Worm (Caenorhabditis elegans): ENCODE data around the gene M57.2.

The M57.2 gene

ce11 chrIV:3491477-3491876 is 35.7 kb upstream of the M57.2 start, which contains the start of gene srz-78:
Gene srz-78, plus strand, starts transcription at chrIV:3491777.
- no peak for TF ChIP-seq efl-1 (optimal IDR thresholded peaks at IDR 0.05)
- peak in 1 of 2 experiments; percentile 32 for TF ChIP-seq efl-1 (GFP tag; optimal IDR thresholded peaks at IDR 0.05 in 1 of 2)
- TF ChIP-seq lin-13 (GFP tag; optimal IDR thresholded peaks at IDR 0.05) = no peak

- TF ChIP-seq nhr-90 (tag; optimal IDR thresholded peaks at IDR 0.05; ENCODE audit: poor library complexity) (no peak), hlh-4 (tag; optimal IDR thresholded peaks at IDR 0.05) (peak; percentile 41)
Measured at ce11 chrIV:3493310-3493709, 33.8 kb upstream of the M57.2 start, which contains the start of gene srz-79. Gene srz-79, plus strand, starts transcription at chrIV:3493610.

- TF ChIP-seq ceh-63 (GFP tag; optimal IDR thresholded peaks at IDR 0.05) (no peak), rnt-1 (tag; optimal IDR thresholded peaks at IDR 0.05) (no peak), nhr-11 (tag; optimal IDR thresholded peaks at IDR 0.05) (no peak), nhr-84 (tag; optimal IDR thresholded peaks at IDR 0.05) (no peak), C16A3.4 (tag; optimal IDR thresholded peaks at IDR 0.05) (no peak)
Measured at ce11 chrIV:3496358-3496757, 30.8 kb upstream of the M57.2 start, which contains the start of gene C09G12.17. Gene C09G12.17, minus strand, starts transcription at chrIV:3496458.

DNA sequence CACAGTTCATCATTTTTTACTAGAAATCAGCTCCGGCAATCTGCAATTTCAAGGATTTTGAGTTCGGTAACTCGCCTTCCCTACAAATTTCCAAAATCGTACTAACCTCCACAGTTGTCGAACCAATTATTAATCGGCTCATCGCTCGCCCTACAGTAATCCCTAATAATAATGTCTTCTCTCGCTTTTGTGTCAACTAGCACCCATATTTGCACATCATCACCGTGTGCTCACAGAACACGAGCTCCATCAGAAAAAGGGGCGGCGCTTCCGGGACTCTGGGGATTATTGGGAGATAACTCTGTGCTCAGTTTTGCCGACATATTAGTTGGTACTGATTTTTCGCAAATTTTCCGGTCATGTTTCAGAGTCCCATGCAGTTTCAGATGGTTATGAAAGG is 29.2 kb upstream of the M57.2 start, which contains the start of gene ceh-53:
Gene ceh-53, plus strand, starts transcription at position 301 of the 400 bp plus-strand sequence.
- TF ChIP-seq hlh-4 (tag; optimal IDR thresholded peaks at IDR 0.05) = no peak

ce11 chrIV:3501981-3502736 is 25.0 kb upstream of the M57.2 start:
- TF ChIP-seq irx-1 (tag; optimal IDR thresholded peaks at IDR 0.05) (no peak), hlh-17 (GFP tag; optimal IDR thresholded peaks at IDR 0.05; ENCODE audit: borderline replicate concordance) (no peak), unc-98 (GFP tag; IDR thresholded peaks at IDR 0.05) (no peak), lin-39 (tag; optimal IDR thresholded peaks at IDR 0.05) (no peak), lin-14 (GFP tag; optimal IDR thresholded peaks at IDR 0.05) (no peak), nhr-76 (tag; optimal IDR thresholded peaks at IDR 0.05) (no peak), Y116A8C.19 (tag; optimal IDR thresholded peaks at IDR 0.05; ENCODE audit: borderline replicate concordance) (no peak), ztf-11 (tag; optimal IDR thresholded peaks at IDR 0.05) (no peak), elt-2 (tag; optimal IDR thresholded peaks at IDR 0.05) (no peak)

DNA sequence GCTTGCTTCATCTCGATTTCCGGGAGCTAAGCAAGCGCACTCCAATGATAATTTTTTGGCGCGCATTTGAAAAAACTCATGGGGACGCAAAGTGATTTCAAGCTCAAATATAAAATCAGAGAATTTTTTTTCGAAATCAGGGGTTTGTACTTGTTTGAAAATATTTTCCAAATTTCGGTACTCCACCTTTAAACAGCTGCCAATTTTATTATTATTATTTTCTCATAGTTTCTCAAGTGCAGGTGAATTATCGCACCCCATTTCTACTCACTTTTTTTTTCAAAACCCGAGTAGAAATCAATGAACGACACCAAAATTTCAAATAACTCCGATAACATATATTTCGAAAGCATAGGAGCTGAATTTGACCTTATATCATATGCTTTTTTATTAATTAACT is 23.0 kb upstream of the M57.2 start, which contains the start of gene srz-83:
Gene srz-83, plus strand, starts transcription at position 301 of the 400 bp plus-strand sequence.
- TF ChIP-seq dpl-1 (GFP tag; optimal IDR thresholded peaks at IDR 0.05) = no peak
- TF ChIP-seq zip-4 (GFP tag; optimal IDR thresholded peaks at IDR 0.05) = no peak
- TF ChIP-seq nhr-90 (tag; optimal IDR thresholded peaks at IDR 0.05; ENCODE audit: poor library complexity) = no peak
- TF ChIP-seq lin-39 (tag; optimal IDR thresholded peaks at IDR 0.05) = no peak
- TF ChIP-seq pax-3 (tag; optimal IDR thresholded peaks at IDR 0.05) = no peak
- TF ChIP-seq sptf-1 (tag; optimal IDR thresholded peaks at IDR 0.05) = no peak
- TF ChIP-seq zag-1 (tag; optimal IDR thresholded peaks at IDR 0.05) = no peak
- TF ChIP-seq nhr-77 (tag; optimal IDR thresholded peaks at IDR 0.05) = no peak
- TF ChIP-seq unc-86 (tag; optimal IDR thresholded peaks at IDR 0.05) = no peak
- no peak for TF ChIP-seq nhr-84 (tag; optimal IDR thresholded peaks at IDR 0.05)
- no peak for TF ChIP-seq egl-13 (tag; optimal IDR thresholded peaks at IDR 0.05)
- no peak for TF ChIP-seq ztf-4 (tag; optimal IDR thresholded peaks at IDR 0.05)
- TF ChIP-seq unc-62 (GFP tag; optimal IDR thresholded peaks at IDR 0.05) = no peak
- TF ChIP-seq nhr-28 (tag; optimal IDR thresholded peaks at IDR 0.05) = no peak
- TF ChIP-seq snpc-4 (tag; optimal IDR thresholded peaks at IDR 0.05) = no peak
- no peak for TF ChIP-seq grh-1 (GFP tag; IDR thresholded peaks at IDR 0.05)

Data from whole organism, L1 larva.